Fruit fly (Drosophila melanogaster) whole organism, pupa: ENCODE results near the gene Klp67A.

ENCODE experiments used
- CG10348 ChIP-seq: fragments of 200-800 bp; sonication (Bioruptor generic); IDR thresholded peaks from 2 replicates; pipeline ENCODE4 v1.3.6; 2022; ENCODE audit warnings: missing biosample characterization, missing genetic modification characterization
- CG12605 ChIP-seq: fragments of 200-800 bp; sonication (Bioruptor generic); IDR thresholded peaks from 2 replicates; pipeline ENCODE4 v1.3.6; 2022; ENCODE audit warnings: missing biosample characterization, missing genetic modification characterization
- CG13204 ChIP-seq: fragments of 200-800 bp; sonication (Bioruptor generic); optimal IDR thresholded peaks from 2 replicates; lab custom pipeline; 2018; ENCODE audit warnings: missing biosample characterization, mild to moderate bottlenecking, missing genetic modification characterization, moderate library complexity
- CG14655 ChIP-seq: fragments of 200-800 bp; sonication (Bioruptor generic); optimal IDR thresholded peaks from 3 replicates; lab custom pipeline; 2017; ENCODE audit warnings: mild to moderate bottlenecking, missing biosample characterization, missing genetic modification reagents, missing genetic modification characterization
- CG15710 ChIP-seq: fragments of 200-800 bp; sonication (Bioruptor generic); optimal IDR thresholded peaks from 2 replicates; lab custom pipeline; 2018; ENCODE audit warnings: missing biosample characterization, mild to moderate bottlenecking, missing genetic modification characterization, moderate library complexity
- CG17806 ChIP-seq: fragments of 200-800 bp; sonication (Bioruptor generic); optimal IDR thresholded peaks from 2 replicates; lab custom pipeline; 2018; ENCODE audit warnings: missing biosample characterization, mild to moderate bottlenecking, missing genetic modification characterization, moderate library complexity
- CG32121 ChIP-seq: fragments of 200-800 bp; sonication (Bioruptor generic); IDR thresholded peaks from 2 replicates; pipeline ENCODE4 v1.3.6; 2022; ENCODE audit warnings: missing biosample characterization, missing genetic modification characterization
- CG34367 ChIP-seq: fragments of 200-800 bp; sonication (Bioruptor generic); optimal IDR thresholded peaks from 2 replicates; lab custom pipeline; 2018; ENCODE audit warnings: missing biosample characterization, mild to moderate bottlenecking, missing genetic modification characterization
- CG4496 ChIP-seq: fragments of 200-800 bp; sonication (Bioruptor generic); IDR thresholded peaks from 3 replicates; pipeline ENCODE4 v1.3.6; 2022; ENCODE audit warnings: missing biosample characterization, missing genetic modification characterization
- CG8159 ChIP-seq: fragments of 200-800 bp; sonication (Bioruptor generic); optimal IDR thresholded peaks from 3 replicates; lab custom pipeline; 2018; ENCODE audit warnings: missing biosample characterization, mild to moderate bottlenecking, missing genetic modification characterization, moderate library complexity
- CG8301 ChIP-seq: fragments of 200-800 bp; sonication (Bioruptor generic); optimal IDR thresholded peaks from 2 replicates; lab custom pipeline; 2018; ENCODE audit warnings: missing biosample characterization, mild to moderate bottlenecking, missing genetic modification characterization
- CG9948 ChIP-seq: fragments of 200-800 bp; sonication (Bioruptor generic); optimal IDR thresholded peaks from 2 replicates; lab custom pipeline; 2018; ENCODE audit warnings: missing biosample characterization, mild to moderate bottlenecking, missing genetic modification characterization, moderate library complexity
- D1 ChIP-seq: fragments of 200-800 bp; sonication (Bioruptor generic); optimal IDR thresholded peaks from 2 replicates; lab custom pipeline; 2018; ENCODE audit warnings: missing biosample characterization, mild to moderate bottlenecking, missing genetic modification characterization, moderate library complexity
- EcR ChIP-seq: fragments of 200-800 bp; sonication (Bioruptor generic); optimal IDR thresholded peaks from 3 replicates; lab custom pipeline; 2019; ENCODE audit warnings: missing biosample characterization, missing genetic modification characterization, mild to moderate bottlenecking, moderate library complexity, missing genetic modification reagents
- Ets98B ChIP-seq: fragments of 200-800 bp; sonication (Bioruptor generic); IDR thresholded peaks from 2 replicates; pipeline ENCODE4 v1.3.6; 2022; ENCODE audit warnings: missing biosample characterization, missing genetic modification characterization
- Pif1A ChIP-seq: fragments of 200-800 bp; sonication (Bioruptor generic); optimal IDR thresholded peaks from 3 replicates; lab custom pipeline; 2016; ENCODE audit warnings: missing biosample characterization, missing genetic modification characterization
- Pif1B ChIP-seq: fragments of 200-800 bp; sonication (Bioruptor generic); optimal IDR thresholded peaks from 3 replicates; lab custom pipeline; 2016; ENCODE audit warnings: missing biosample characterization, missing genetic modification characterization
- Snoo ChIP-seq: fragments of 200-800 bp; sonication (Bioruptor generic); optimal IDR thresholded peaks from 3 replicates; lab custom pipeline; 2017; ENCODE audit warnings: missing biosample characterization, mild to moderate bottlenecking, missing genetic modification characterization, inconsistent platforms
- fd96Ca ChIP-seq: fragments of 200-800 bp; sonication (Bioruptor generic); IDR thresholded peaks from 3 replicates; pipeline ENCODE4 v1.3.6; 2022; ENCODE audit warnings: missing biosample characterization, missing genetic modification characterization
- gl ChIP-seq: fragments of 200-800 bp; sonication (Bioruptor generic); optimal IDR thresholded peaks from 2 replicates; lab custom pipeline; 2018; ENCODE audit warnings: missing biosample characterization, mild to moderate bottlenecking, missing genetic modification characterization
- rn ChIP-seq: fragments of 200-800 bp; sonication (Bioruptor generic); IDR thresholded peaks from 2 replicates; pipeline ENCODE4 v1.3.6; 2022; ENCODE audit warnings: missing biosample characterization, missing genetic modification characterization

Gene Klp67A

dm6 chr3L:9349314-9349733 is 17.5 kb downstream of the Klp67A start, which contains the start of gene PGRP-LF:
Gene PGRP-LF, plus strand, starts transcription at chr3L:9349609.
- TF ChIP-seq Ets98B (GFP tag; lab: Robert Waterston, UW) (no peak), CG8159 (no peak), CG15710 (tag; lab: Kevin White, UChicago) (no peak), CG4496 (GFP tag; lab: Robert Waterston, UW) (0 out of 3 replicates have a peak, but pooled peaks have one; percentile 8), fd96Ca (GFP tag; lab: Robert Waterston, UW) (peak; percentile 43; the same call in 1 of the 3 replicates), EcR (no peak), CG10348 (GFP tag; lab: Robert Waterston, UW) (no peak), CG8301 (tag; lab: Kevin White, UChicago) (no peak), CG17806 (tag; lab: Kevin White, UChicago) (no peak), CG9948 (tag; lab: Kevin White, UChicago) (no peak), CG14655 (GFP tag; lab: Kevin White, UChicago) (no peak), CG34367 (no peak), D1 (tag; lab: Kevin White, UChicago) (no peak), CG12605 (GFP tag; lab: Robert Waterston, UW) (peak; percentile 16; the same call in 1 of the 2 replicates), gl (tag; lab: Kevin White, UChicago) (no peak), rn (no peak), Pif1B (GFP tag; lab: Kevin White, UChicago) (peak; percentile 7), CG32121 (0 out of 2 replicates have a peak, but pooled peaks have one; percentile 16), CG13204 (GFP tag; lab: Kevin White, UChicago) (no peak), Pif1A (no peak), Snoo (peak; percentile 10)

- TF ChIP-seq Pif1A, result no peak
- TF ChIP-seq Ets98B (GFP tag; lab: Robert Waterston, UW), result no peak
- TF ChIP-seq gl (tag; lab: Kevin White, UChicago), result no peak
- no peak for TF ChIP-seq CG12605 (GFP tag; lab: Robert Waterston, UW)
- TF ChIP-seq CG10348 (GFP tag; lab: Robert Waterston, UW), result no peak
- no peak for TF ChIP-seq EcR
- no peak for TF ChIP-seq CG15710 (tag; lab: Kevin White, UChicago)
- TF ChIP-seq CG4496 (GFP tag; lab: Robert Waterston, UW), result no peak
- no peak for TF ChIP-seq CG8301 (tag; lab: Kevin White, UChicago)
Measured at dm6 chr3L:9345157-9345556, 21.7 kb downstream of the Klp67A start.

dm6 chr3L:9343963-9344362 is 22.9 kb downstream of the Klp67A start:
- TF ChIP-seq CG13204 (GFP tag; lab: Kevin White, UChicago) (no peak), CG17806 (tag; lab: Kevin White, UChicago) (no peak), CG4496 (GFP tag; lab: Robert Waterston, UW) (no peak), Snoo (no peak), CG8159 (no peak)

dm6 chr3L:9340839-9341238 is 26.0 kb downstream of the Klp67A start:
- TF ChIP-seq Pif1A (no peak), CG4496 (GFP tag; lab: Robert Waterston, UW) (peak; percentile 74)

dm6 chr3L:9340232-9340631 is 26.6 kb downstream of the Klp67A start:
- TF ChIP-seq CG9948 (tag; lab: Kevin White, UChicago) (no peak), Pif1A (peak; percentile 10), CG8159 (no peak), CG10348 (GFP tag; lab: Robert Waterston, UW) (no peak), CG15710 (tag; lab: Kevin White, UChicago) (no peak), CG34367 (no peak), EcR (no peak), CG4496 (GFP tag; lab: Robert Waterston, UW) (peak; percentile 64), Snoo (no peak), CG12605 (GFP tag; lab: Robert Waterston, UW) (peak; percentile 55; the same call in 1 of the 2 replicates), Ets98B (GFP tag; lab: Robert Waterston, UW) (peak; percentile 53; the same call in 1 of the 2 replicates), Pif1B (GFP tag; lab: Kevin White, UChicago) (peak; percentile 8), gl (tag; lab: Kevin White, UChicago) (no peak), CG13204 (GFP tag; lab: Kevin White, UChicago) (no peak), CG32121 (no peak), fd96Ca (GFP tag; lab: Robert Waterston, UW) (peak; percentile 17; the same call in 1 of the 3 replicates), CG14655 (GFP tag; lab: Kevin White, UChicago) (no peak), CG8301 (tag; lab: Kevin White, UChicago) (no peak), D1 (tag; lab: Kevin White, UChicago) (no peak), rn (no peak), CG17806 (tag; lab: Kevin White, UChicago) (no peak)

- no peak for TF ChIP-seq Pif1B (GFP tag; lab: Kevin White, UChicago)
- no peak for TF ChIP-seq CG13204 (GFP tag; lab: Kevin White, UChicago)
- no peak for TF ChIP-seq CG34367
- no peak for TF ChIP-seq EcR
- no peak for TF ChIP-seq CG8301 (tag; lab: Kevin White, UChicago)
- no peak for TF ChIP-seq CG8159
- TF ChIP-seq Pif1A, result no peak
- no peak for TF ChIP-seq CG4496 (GFP tag; lab: Robert Waterston, UW)
- no peak for TF ChIP-seq D1 (tag; lab: Kevin White, UChicago)
- no peak for TF ChIP-seq CG10348 (GFP tag; lab: Robert Waterston, UW)
- TF ChIP-seq gl (tag; lab: Kevin White, UChicago), result no peak
- no peak for TF ChIP-seq fd96Ca (GFP tag; lab: Robert Waterston, UW)
- TF ChIP-seq CG9948 (tag; lab: Kevin White, UChicago), result no peak
- no peak for TF ChIP-seq rn
- no peak for TF ChIP-seq CG17806 (tag; lab: Kevin White, UChicago)
Measured at dm6 chr3L:9339021-9339420, 27.8 kb downstream of the Klp67A start.
